Worm (Caenorhabditis elegans) whole organism, mixed stage, embryonic: Measurements from ENCODE around the gene K10B4.3.
A peak's percentile ranks its signal among the peaks of the same experiment; 100 is the strongest.

Experiments
- M03D4.4 ChIP-seq: sonication (generic microtip); optimal IDR thresholded peaks from 2 replicates; lab custom pipeline; 2017; ENCODE audit warnings: mild to moderate bottlenecking, missing genetic modification characterization, missing compliant biosample characterization
- bed-3 ChIP-seq: fragments of 200-800 bp; sonication (Bioruptor generic); optimal IDR thresholded peaks from 3 replicates; lab custom pipeline; 2018; ENCODE audit warnings: mild to moderate bottlenecking, missing genetic modification characterization, moderate library complexity, missing compliant biosample characterization
- blmp-1 ChIP-seq: fragments of 150-350 bp; optimal IDR thresholded peaks from 2 replicates; lab custom pipeline; 2014; ENCODE audit warnings: missing biosample characterization, missing genetic modification characterization
- ceh-39 ChIP-seq: fragments of 150-350 bp; optimal IDR thresholded peaks from 2 replicates; lab custom pipeline; 2014; ENCODE audit warnings: missing biosample characterization, missing genetic modification characterization
- ceh-43 ChIP-seq: fragments of 200-800 bp; sonication (Bioruptor generic); optimal IDR thresholded peaks from 2 replicates; lab custom pipeline; 2018; ENCODE audit warnings: mild to moderate bottlenecking, missing genetic modification characterization, moderate library complexity, missing compliant biosample characterization
- ceh-83 ChIP-seq: fragments of 200-800 bp; sonication (Bioruptor generic); optimal IDR thresholded peaks from 2 replicates; lab custom pipeline; 2018; ENCODE audit warnings: mild to moderate bottlenecking, missing genetic modification characterization, missing compliant biosample characterization
- ces-1 ChIP-seq: fragments of 150-350 bp; optimal IDR thresholded peaks from 2 replicates; lab custom pipeline; 2014; ENCODE audit warnings: missing biosample characterization, missing genetic modification reagents, missing genetic modification characterization
- cnd-1 ChIP-seq: fragments of 200-800 bp; sonication (Bioruptor generic); optimal IDR thresholded peaks from 2 replicates; lab custom pipeline; 2018; ENCODE audit warnings: mild to moderate bottlenecking, missing genetic modification characterization, missing compliant biosample characterization
- drap-1 ChIP-seq: fragments of 200-800 bp; sonication (Bioruptor generic); optimal IDR thresholded peaks from 3 replicates; lab custom pipeline; 2018; ENCODE audit warnings: mild to moderate bottlenecking, missing genetic modification characterization, missing compliant biosample characterization
- elt-1 ChIP-seq: sonication (generic microtip); optimal IDR thresholded peaks from 2 replicates; lab custom pipeline; 2017; ENCODE audit warnings: missing genetic modification characterization, mild to moderate bottlenecking, missing compliant biosample characterization, antibody characterized with exemption, moderate library complexity, borderline replicate concordance; ENCODE audit not compliant: insufficient read depth
- elt-3 ChIP-seq: fragments of 150-350 bp; optimal IDR thresholded peaks from 2 replicates; lab custom pipeline; 2014; ENCODE audit warnings: missing biosample characterization, missing genetic modification characterization
- flh-1 ChIP-seq: fragments of 200-800 bp; sonication (Bioruptor generic); optimal IDR thresholded peaks from 2 replicates; lab custom pipeline; 2018; ENCODE audit warnings: mild to moderate bottlenecking, missing genetic modification characterization, moderate library complexity, missing compliant biosample characterization
- ham-2 ChIP-seq: fragments of 200-800 bp; sonication (Bioruptor generic); optimal IDR thresholded peaks from 2 replicates; lab custom pipeline; 2018; ENCODE audit warnings: mild to moderate bottlenecking, missing genetic modification characterization, missing compliant biosample characterization
- hlh-1 ChIP-seq: fragments of 150-350 bp; optimal IDR thresholded peaks from 2 replicates; lab custom pipeline; 2014; ENCODE audit warnings: missing biosample characterization, missing genetic modification reagents, missing genetic modification characterization
- lin-13 ChIP-seq: fragments of 150-350 bp; optimal IDR thresholded peaks from 2 replicates; lab custom pipeline; 2014; ENCODE audit warnings: missing biosample characterization, missing genetic modification characterization
- lin-32 ChIP-seq: fragments of 200-800 bp; sonication (Bioruptor generic); optimal IDR thresholded peaks from 2 replicates; lab custom pipeline; 2018; ENCODE audit warnings: mild to moderate bottlenecking, missing genetic modification characterization, missing compliant biosample characterization
- lsy-2 ChIP-seq: fragments of 150-350 bp; optimal IDR thresholded peaks from 2 replicates; lab custom pipeline; 2014; ENCODE audit warnings: missing biosample characterization, missing genetic modification characterization
- mab-5 ChIP-seq: fragments of 150-350 bp; optimal IDR thresholded peaks from 2 replicates; lab custom pipeline; 2014; ENCODE audit warnings: missing biosample characterization, missing genetic modification characterization
- mep-1 ChIP-seq: fragments of 150-350 bp; optimal IDR thresholded peaks from 2 replicates; lab custom pipeline; 2017; ENCODE audit warnings: missing biosample characterization, missing genetic modification reagents, missing genetic modification characterization, inconsistent platforms
- mls-2 ChIP-seq: sonication (generic microtip); optimal IDR thresholded peaks from 2 replicates; lab custom pipeline; 2016; ENCODE audit warnings: mild to moderate bottlenecking, missing genetic modification characterization, moderate library complexity, missing compliant biosample characterization
- nhr-12 ChIP-seq: fragments of 150-350 bp; optimal IDR thresholded peaks from 2 replicates; lab custom pipeline; 2014; ENCODE audit warnings: missing biosample characterization, missing genetic modification characterization
- nhr-2 ChIP-seq: fragments of 150-350 bp; optimal IDR thresholded peaks from 2 replicates; lab custom pipeline; 2014; ENCODE audit warnings: missing biosample characterization, missing genetic modification characterization
- nhr-237 ChIP-seq: fragments of 150-350 bp; optimal IDR thresholded peaks from 2 replicates; lab custom pipeline; 2014; ENCODE audit warnings: missing biosample characterization, missing genetic modification characterization
- nhr-28 ChIP-seq: fragments of 150-350 bp; optimal IDR thresholded peaks from 2 replicates; lab custom pipeline; 2014; ENCODE audit warnings: missing biosample characterization, missing genetic modification characterization
- nhr-76 ChIP-seq: sonication (generic microtip); optimal IDR thresholded peaks from 2 replicates; lab custom pipeline; 2017; ENCODE audit warnings: missing biosample characterization, missing genetic modification characterization
- pha-4 ChIP-seq: fragments of 150-350 bp; optimal IDR thresholded peaks from 2 replicates; lab custom pipeline; 2018; ENCODE audit warnings: missing biosample characterization, missing genetic modification reagents, missing genetic modification characterization
- sem-2 ChIP-seq: fragments of 200-800 bp; sonication (Bioruptor generic); optimal IDR thresholded peaks from 2 replicates; lab custom pipeline; 2018; ENCODE audit warnings: mild to moderate bottlenecking, missing genetic modification characterization, missing compliant biosample characterization
- snpc-4 ChIP-seq: fragments of 150-350 bp; optimal IDR thresholded peaks from 2 replicates; lab custom pipeline; 2014; ENCODE audit warnings: missing biosample characterization, missing genetic modification characterization
- sptf-1 ChIP-seq: sonication (generic microtip); optimal IDR thresholded peaks from 2 replicates; lab custom pipeline; 2017; ENCODE audit warnings: mild to moderate bottlenecking, missing genetic modification characterization, moderate library complexity, missing compliant biosample characterization
- tbx-8 ChIP-seq: fragments of 200-800 bp; sonication (Bioruptor generic); optimal IDR thresholded peaks from 2 replicates; lab custom pipeline; 2018; ENCODE audit warnings: mild to moderate bottlenecking, missing genetic modification characterization, moderate library complexity, missing compliant biosample characterization
- unc-120 ChIP-seq: sonication (generic microtip); optimal IDR thresholded peaks from 2 replicates; lab custom pipeline; 2017; ENCODE audit warnings: missing genetic modification characterization, missing compliant biosample characterization; ENCODE audit not compliant: poor library complexity, severe bottlenecking
- unc-39 ChIP-seq: fragments of 150-350 bp; optimal IDR thresholded peaks from 2 replicates; lab custom pipeline; 2014; ENCODE audit warnings: missing biosample characterization, missing genetic modification characterization
- unc-62 ChIP-seq: fragments of 150-350 bp; optimal IDR thresholded peaks from 2 replicates; lab custom pipeline; 2014; ENCODE audit warnings: missing biosample characterization, missing genetic modification reagents, missing genetic modification characterization
- zip-8 ChIP-seq: fragments of 150-350 bp; optimal IDR thresholded peaks from 2 replicates; lab custom pipeline; 2014; ENCODE audit warnings: missing biosample characterization, missing genetic modification characterization
- ztf-11 ChIP-seq: fragments of 150-350 bp; optimal IDR thresholded peaks from 2 replicates; lab custom pipeline; 2014; ENCODE audit warnings: missing biosample characterization, missing genetic modification characterization

The K10B4.3 gene

ce11 chrII:73329-73728, 47.7 kb downstream of the K10B4.3 start:
- TF ChIP-seq unc-39 (tag; lab: Kevin White, UChicago) (no peak), nhr-12 (tag; lab: Kevin White, UChicago) (no peak), mep-1 (tag; lab: Kevin White, UChicago) (no peak), sptf-1 (tag; lab: Kevin White, UChicago) (no peak), ces-1 (GFP tag; lab: Kevin White, UChicago) (peak; percentile 97), cnd-1 (no peak)
- TF ChIP-seq, all 35 proteins: peak for 1

- no peak for TF ChIP-seq flh-1 (GFP tag; lab: Kevin White, UChicago)
- no peak for TF ChIP-seq nhr-12 (tag; lab: Kevin White, UChicago)
- no peak for TF ChIP-seq sptf-1 (tag; lab: Kevin White, UChicago)
- no peak for TF ChIP-seq ces-1 (GFP tag; lab: Kevin White, UChicago)
- no peak for TF ChIP-seq blmp-1 (tag; lab: Kevin White, UChicago)
- no peak for TF ChIP-seq ceh-43
- no peak for TF ChIP-seq nhr-237 (tag; lab: Kevin White, UChicago)
- no peak for TF ChIP-seq zip-8 (tag; lab: Kevin White, UChicago)
- TF ChIP-seq lsy-2 = no peak
- TF ChIP-seq unc-39 (tag; lab: Kevin White, UChicago) = no peak
- TF ChIP-seq nhr-76 (tag; lab: Kevin White, UChicago) = no peak
- TF ChIP-seq bed-3 (GFP tag; lab: Kevin White, UChicago) = no peak
- no peak for TF ChIP-seq drap-1 (GFP tag; lab: Kevin White, UChicago)
- no peak for TF ChIP-seq tbx-8 (GFP tag; lab: Kevin White, UChicago)
- TF ChIP-seq ham-2 (GFP tag; lab: Kevin White, UChicago) = no peak
- TF ChIP-seq snpc-4 = no peak
- no peak for TF ChIP-seq lin-13 (tag; lab: Kevin White, UChicago)
- TF ChIP-seq elt-1 (tag; lab: Kevin White, UChicago) = no peak
These were observed 51.7 kb downstream of the K10B4.3 start, which contains the start of gene egl-26 for ce11 chrII:69354-69753. egl-26 (plus strand) TSS chrII:69654.

DNA sequence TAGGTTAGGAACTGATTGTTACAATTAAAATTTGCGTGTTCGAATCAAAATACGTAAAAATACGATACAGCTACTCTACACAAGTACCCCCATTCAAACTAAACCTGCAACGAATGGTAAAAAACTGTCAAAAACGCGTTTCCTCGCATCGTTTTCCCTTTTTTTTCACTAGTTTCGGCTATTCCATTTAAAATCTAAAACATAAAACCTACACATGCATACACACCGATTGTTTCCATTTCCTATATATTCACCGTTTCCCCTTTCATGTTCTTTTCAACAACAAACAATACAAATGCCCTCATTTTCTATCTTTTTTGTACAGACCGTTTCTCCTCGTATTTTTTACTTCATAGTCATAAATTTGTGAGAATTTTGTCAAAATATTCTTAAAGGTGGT, 52.3 kb downstream of the K10B4.3 start:
- TF ChIP-seq cnd-1 = no peak
- no peak for TF ChIP-seq nhr-237 (tag; lab: Kevin White, UChicago)
- no peak for TF ChIP-seq hlh-1
- no peak for TF ChIP-seq mls-2 (tag; lab: Kevin White, UChicago)
- no peak for TF ChIP-seq tbx-8 (GFP tag; lab: Kevin White, UChicago)
- no peak for TF ChIP-seq nhr-2 (tag; lab: Kevin White, UChicago)
- TF ChIP-seq lin-32 = no peak
- no peak for TF ChIP-seq unc-120 (tag; lab: Kevin White, UChicago)
- no peak for TF ChIP-seq ztf-11 (tag; lab: Kevin White, UChicago)
- TF ChIP-seq sem-2 (GFP tag; lab: Kevin White, UChicago) = no peak
- TF ChIP-seq ces-1 (GFP tag; lab: Kevin White, UChicago) = no peak
- TF ChIP-seq elt-1 (tag; lab: Kevin White, UChicago) = no peak
- TF ChIP-seq M03D4.4 = no peak
- no peak for TF ChIP-seq snpc-4
- TF ChIP-seq blmp-1 (tag; lab: Kevin White, UChicago) = no peak
- no peak for TF ChIP-seq drap-1 (GFP tag; lab: Kevin White, UChicago)
- TF ChIP-seq bed-3 (GFP tag; lab: Kevin White, UChicago) = no peak
- TF ChIP-seq nhr-12 (tag; lab: Kevin White, UChicago) = no peak
- TF ChIP-seq elt-3 (tag; lab: Kevin White, UChicago) = no peak
- TF ChIP-seq nhr-28 (tag; lab: Kevin White, UChicago) = no peak

DNA sequence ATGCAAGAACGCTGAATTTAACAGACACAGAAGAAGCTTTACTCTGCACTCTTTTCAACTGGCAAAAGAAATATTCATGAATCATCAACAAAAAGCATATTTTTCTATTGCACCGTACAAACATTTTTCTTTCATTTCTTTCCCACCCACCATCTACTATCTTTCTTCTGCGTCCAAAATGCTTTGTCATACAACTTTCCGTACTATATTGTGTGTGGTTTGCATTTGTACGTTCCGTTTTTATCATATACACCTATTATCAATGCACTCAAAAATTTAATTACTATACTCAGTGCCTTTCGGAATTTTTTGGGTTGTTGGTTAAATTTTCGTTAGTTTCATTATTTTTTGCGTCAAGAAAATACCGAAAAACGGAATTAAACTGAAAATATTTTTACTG, 53.4 kb downstream of the K10B4.3 start:
- TF ChIP-seq bed-3 (GFP tag; lab: Kevin White, UChicago) = no peak
- no peak for TF ChIP-seq lsy-2
- no peak for TF ChIP-seq tbx-8 (GFP tag; lab: Kevin White, UChicago)
- TF ChIP-seq lin-13 (tag; lab: Kevin White, UChicago) = no peak
- no peak for TF ChIP-seq lin-32
- TF ChIP-seq, all 35 proteins: peak for 0

DNA sequence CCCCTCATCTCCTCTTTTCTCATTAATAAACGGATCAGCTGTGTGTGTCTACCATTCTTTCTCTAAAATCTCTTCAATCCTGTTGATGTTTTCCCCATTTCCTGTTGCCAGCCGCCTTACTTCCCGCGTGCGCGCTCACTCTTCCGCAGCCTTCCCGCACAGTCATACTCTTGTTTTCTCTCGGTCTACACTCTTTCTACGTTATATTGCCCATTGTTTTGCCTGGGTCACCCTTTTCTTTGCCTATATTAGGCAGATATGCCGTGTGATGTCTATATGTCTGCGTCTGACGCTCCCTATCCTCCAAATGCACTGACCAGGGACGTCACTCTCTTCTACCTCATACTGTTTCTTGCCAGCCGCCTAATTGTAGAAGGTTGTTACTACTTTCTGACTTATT, 54.7 kb downstream of the K10B4.3 start:
- TF ChIP-seq unc-120 (tag; lab: Kevin White, UChicago) (peak; percentile 78), zip-8 (tag; lab: Kevin White, UChicago) (no peak), bed-3 (GFP tag; lab: Kevin White, UChicago) (no peak), sem-2 (GFP tag; lab: Kevin White, UChicago) (no peak), elt-3 (tag; lab: Kevin White, UChicago) (peak; percentile 60), pha-4 (peak; percentile 82), lin-13 (tag; lab: Kevin White, UChicago) (peak; percentile 17), nhr-28 (tag; lab: Kevin White, UChicago) (no peak), mls-2 (tag; lab: Kevin White, UChicago) (peak; percentile 72), mep-1 (tag; lab: Kevin White, UChicago) (peak; percentile 64), M03D4.4 (no peak), lsy-2 (no peak), flh-1 (GFP tag; lab: Kevin White, UChicago) (no peak), mab-5 (tag; lab: Kevin White, UChicago) (no peak), unc-39 (tag; lab: Kevin White, UChicago) (no peak), unc-62 (peak; percentile 20), ceh-83 (GFP tag; lab: Kevin White, UChicago) (no peak), nhr-76 (tag; lab: Kevin White, UChicago) (no peak), nhr-2 (tag; lab: Kevin White, UChicago) (peak; percentile 75), ham-2 (GFP tag; lab: Kevin White, UChicago) (peak; percentile 91), elt-1 (tag; lab: Kevin White, UChicago) (no peak), tbx-8 (GFP tag; lab: Kevin White, UChicago) (peak; percentile 9), nhr-237 (tag; lab: Kevin White, UChicago) (peak; percentile 50), snpc-4 (no peak), drap-1 (GFP tag; lab: Kevin White, UChicago) (peak; percentile 47), ceh-39 (tag; lab: Kevin White, UChicago) (no peak), ceh-43 (no peak), nhr-12 (tag; lab: Kevin White, UChicago) (no peak), ces-1 (GFP tag; lab: Kevin White, UChicago) (peak; percentile 16), sptf-1 (tag; lab: Kevin White, UChicago) (peak; percentile 63), lin-32 (no peak), ztf-11 (tag; lab: Kevin White, UChicago) (peak; percentile 72)
